Fruit fly (Drosophila melanogaster): Measurements from ENCODE around the gene muc.
A peak's percentile ranks its signal among the peaks of the same experiment; 100 is the strongest.

Gene muc

DNA sequence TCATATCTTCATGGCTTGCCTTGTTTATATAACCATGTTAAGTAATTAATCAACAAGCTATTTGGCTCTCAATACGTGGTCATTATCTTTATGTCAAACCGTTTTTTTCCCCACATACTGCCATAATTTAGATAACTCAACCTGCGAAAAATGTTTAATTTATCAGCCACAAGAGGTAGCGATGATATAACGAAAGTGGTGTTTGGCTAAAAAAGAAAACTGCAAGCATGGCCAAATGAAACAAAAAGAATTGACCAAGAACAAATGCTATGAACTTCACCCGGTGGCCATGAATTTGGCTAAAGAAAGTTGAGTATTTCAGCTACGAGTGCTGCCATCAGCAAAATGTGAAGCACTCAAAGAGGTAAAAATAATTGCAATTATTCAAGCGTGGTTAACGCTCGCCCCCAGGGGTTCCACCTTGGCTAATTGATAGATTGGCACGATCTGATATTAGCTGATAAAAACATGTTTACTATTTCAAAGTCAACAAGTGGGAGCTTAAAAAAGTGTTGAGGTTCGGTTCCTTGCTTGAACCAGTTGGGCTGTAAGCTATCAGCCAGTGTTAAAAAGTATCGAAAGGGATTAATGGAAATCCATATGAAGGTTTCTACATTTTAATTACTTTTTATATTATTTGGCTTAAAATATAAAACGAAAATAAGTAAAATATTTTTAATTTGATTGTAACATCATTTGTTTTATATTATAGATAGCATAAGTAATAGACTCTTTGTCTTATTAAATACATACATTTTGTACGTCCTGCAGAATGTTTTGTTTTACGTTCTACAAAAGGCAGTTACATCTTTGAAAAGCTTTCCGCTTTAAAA lies 10.0 kb downstream of the muc start (continued):
- TF ChIP-seq CG16863 (GFP tag; optimal IDR thresholded peaks at IDR 0.05): peak; percentile 66
- TF ChIP-seq CG15011 (GFP tag; optimal IDR thresholded peaks at IDR 0.05): peak; percentile 51
- TF ChIP-seq CG31224 (GFP tag; IDR thresholded peaks at IDR 0.05): peak; percentile 48; the same call in 1 of the 2 replicates
- TF ChIP-seq Pdp1 (GFP tag; optimal IDR thresholded peaks at IDR 0.05): peak; percentile 53 to 67
- TF ChIP-seq Meics (GFP tag; optimal IDR thresholded peaks at IDR 0.05): peak; percentile 77
- TF ChIP-seq phol (tag; optimal IDR thresholded peaks at IDR 0.05): no peak
- peak; percentile 46 for TF ChIP-seq kay (GFP tag; optimal IDR thresholded peaks at IDR 0.05)
- peak; percentile 71; the same call in 2 of the 3 replicates for TF ChIP-seq gce (GFP tag; IDR thresholded peaks at IDR 0.05)
- no peak for TF ChIP-seq Lpt (GFP tag; optimal IDR thresholded peaks at IDR 0.05)
- TF ChIP-seq CG32772 (GFP tag; IDR thresholded peaks at IDR 0.05): 0 out of 2 replicates have a peak, but pooled peaks have one; percentile 7
- TF ChIP-seq CG11695 (GFP tag; IDR thresholded peaks at IDR 0.05): peak; percentile 70; the same call in 2 of the 3 replicates
- no peak; the same call in 1 of the 2 replicates for TF ChIP-seq chm (GFP tag; IDR thresholded peaks at IDR 0.05)
- TF ChIP-seq HHEX (GFP tag; optimal IDR thresholded peaks at IDR 0.05): peak; percentile 71
- TF ChIP-seq CG4282 (GFP tag; optimal IDR thresholded peaks at IDR 0.05): peak; percentile 52
- TF ChIP-seq CG2199 (GFP tag; IDR thresholded peaks at IDR 0.05): peak; percentile 46; the same call in 2 of the 3 replicates
- peak; percentile 53 for TF ChIP-seq Dad (GFP tag; optimal IDR thresholded peaks at IDR 0.05)
- TF ChIP-seq mam (GFP tag; optimal IDR thresholded peaks at IDR 0.05): peak; percentile 75
- peak; percentile 40 for TF ChIP-seq CG4360 (GFP tag; IDR thresholded peaks at IDR 0.05)
- TF ChIP-seq dmrt99B (tag; optimal IDR thresholded peaks at IDR 0.05): peak; percentile 59
- peak; percentile 56 for TF ChIP-seq tin (GFP tag; optimal IDR thresholded peaks at IDR 0.05)
- TF ChIP-seq tna (GFP tag; IDR thresholded peaks at IDR 0.05; ENCODE audit: partially characterized antibody): no peak
- peak; percentile 33 for TF ChIP-seq CG8290 (GFP tag; optimal IDR thresholded peaks at IDR 0.05)
- TF ChIP-seq CG8290 (tag; optimal IDR thresholded peaks at IDR 0.05): peak; percentile 22 to 97
- TF ChIP-seq CG6654 (GFP tag; optimal IDR thresholded peaks at IDR 0.05): no peak
- TF ChIP-seq al (GFP tag; IDR thresholded peaks at IDR 0.05): peak; percentile 34; the same call in 1 of the 2 replicates
- TF ChIP-seq Taf1 (GFP tag; IDR thresholded peaks at IDR 0.05): peak; percentile 59; the same call in 1 of the 2 replicates
- peak; percentile 68 for TF ChIP-seq CG3281 (GFP tag; optimal IDR thresholded peaks at IDR 0.05)
- TF ChIP-seq CG1233 (GFP tag; optimal IDR thresholded peaks at IDR 0.05): peak; percentile 82
- TF ChIP-seq HLH54F (GFP tag; optimal IDR thresholded peaks at IDR 0.05): peak; percentile 49
- peak; percentile 38 for TF ChIP-seq Bteb2 (GFP tag; optimal IDR thresholded peaks at IDR 0.05)
- TF ChIP-seq CG3065 (GFP tag; optimal IDR thresholded peaks at IDR 0.05): peak; percentile 33
- TF ChIP-seq CG1792 (GFP tag; optimal IDR thresholded peaks at IDR 0.05): peak; percentile 80
- TF ChIP-seq bcd (GFP tag; optimal IDR thresholded peaks at IDR 0.05): peak; percentile 86
- no peak for TF ChIP-seq ac (GFP tag; optimal IDR thresholded peaks at IDR 0.05)
- peak; percentile 56 for TF ChIP-seq Antp (GFP tag; optimal IDR thresholded peaks at IDR 0.05)
- TF ChIP-seq ci (GFP tag; IDR thresholded peaks at IDR 0.05): peak; percentile 92
- peak; percentile 84 for TF ChIP-seq seq (GFP tag; IDR thresholded peaks at IDR 0.05)
- peak; percentile 77 for TF ChIP-seq CG3407 (GFP tag; optimal IDR thresholded peaks at IDR 0.05)
- peak; percentile 61 for TF ChIP-seq CG4730 (GFP tag; IDR thresholded peaks at IDR 0.05)
- TF ChIP-seq tll (GFP tag; optimal IDR thresholded peaks at IDR 0.05): no peak
- peak; percentile 72 for TF ChIP-seq CG4328 (GFP tag; optimal IDR thresholded peaks at IDR 0.05)
- peak; percentile 71 for TF ChIP-seq Sox102F (GFP tag; optimal IDR thresholded peaks at IDR 0.05)
- peak; percentile 47 for TF ChIP-seq pfk (GFP tag; optimal IDR thresholded peaks at IDR 0.05)
- peak; percentile 36 for TF ChIP-seq CG1602 (GFP tag; optimal IDR thresholded peaks at IDR 0.05)
- TF ChIP-seq CG3726 (GFP tag; IDR thresholded peaks at IDR 0.05): peak; percentile 66; the same call in 1 of the 3 replicates
- peak; percentile 23 for TF ChIP-seq CG8924 (tag; optimal IDR thresholded peaks at IDR 0.05)
- peak; percentile 46 for TF ChIP-seq org-1 (GFP tag; optimal IDR thresholded peaks at IDR 0.05)
- TF ChIP-seq fd3F (GFP tag; optimal IDR thresholded peaks at IDR 0.05): peak; percentile 82
- no peak for TF ChIP-seq Hr78 (GFP tag; optimal IDR thresholded peaks at IDR 0.05)

Measured in whole organism, embryonic.